Fruit fly (Drosophila melanogaster) whole organism, embryonic: ENCODE results near the gene dob.

Experiments
- Bdp1 ChIP-seq: fragments of 200-800 bp; sonication (Bioruptor generic); optimal IDR thresholded peaks from 3 replicates; lab custom pipeline; 2016; ENCODE audit warnings: missing biosample characterization, missing genetic modification characterization
- CG10274 ChIP-seq: fragments of 200-800 bp; sonication (Bioruptor generic); optimal IDR thresholded peaks from 3 replicates; lab custom pipeline; 2017; ENCODE audit warnings: missing biosample characterization, mild to moderate bottlenecking, missing genetic modification characterization
- CG10565 ChIP-seq: fragments of 200-800 bp; sonication (Bioruptor generic); optimal IDR thresholded peaks from 3 replicates; lab custom pipeline; 2016; ENCODE audit warnings: missing biosample characterization, mild to moderate bottlenecking, missing genetic modification characterization
- CG10654 ChIP-seq: fragments of 200-800 bp; sonication (Bioruptor generic); optimal IDR thresholded peaks from 2 replicates; lab custom pipeline; 2016; ENCODE audit warnings: missing biosample characterization, missing genetic modification characterization
- CG12219 ChIP-seq: fragments of 200-800 bp; sonication (Bioruptor generic); optimal IDR thresholded peaks from 3 replicates; lab custom pipeline; 2018; ENCODE audit warnings: missing biosample characterization, mild to moderate bottlenecking, missing genetic modification characterization
- CG15696 ChIP-seq: fragments of 200-800 bp; sonication (Bioruptor generic); optimal IDR thresholded peaks from 2 replicates; lab custom pipeline; 2019; ENCODE audit warnings: missing biosample characterization, mild to moderate bottlenecking, missing genetic modification characterization, moderate library complexity
- CG17612 ChIP-seq: fragments of 200-800 bp; sonication (Bioruptor generic); IDR thresholded peaks from 2 replicates; pipeline ENCODE4 v1.3.6; 2022; ENCODE audit warnings: missing biosample characterization, missing genetic modification characterization
- CG2199 ChIP-seq: fragments of 200-800 bp; sonication (Bioruptor generic); IDR thresholded peaks from 3 replicates; pipeline ENCODE4 v1.3.6; 2022; ENCODE audit warnings: missing biosample characterization, missing genetic modification characterization
- CG31441 ChIP-seq: fragments of 200-800 bp; sonication (Bioruptor generic); IDR thresholded peaks from 2 replicates; pipeline ENCODE4 v1.3.6; 2022; ENCODE audit warnings: missing biosample characterization, missing genetic modification characterization
- CG32772 ChIP-seq: fragments of 200-800 bp; sonication (Bioruptor generic); IDR thresholded peaks from 2 replicates; pipeline ENCODE4 v1.3.6; 2022; ENCODE audit warnings: missing biosample characterization, missing genetic modification characterization
- CG34376 ChIP-seq: fragments of 200-800 bp; sonication (Bioruptor generic); optimal IDR thresholded peaks from 2 replicates; lab custom pipeline; 2018; ENCODE audit warnings: missing biosample characterization, mild to moderate bottlenecking, missing genetic modification characterization
- CG3995 ChIP-seq: fragments of 200-800 bp; sonication (Bioruptor generic); optimal IDR thresholded peaks from 3 replicates; lab custom pipeline; 2016; ENCODE audit warnings: missing biosample characterization, missing genetic modification characterization
- CG4617 ChIP-seq: fragments of 200-800 bp; sonication (Bioruptor generic); optimal IDR thresholded peaks from 3 replicates; lab custom pipeline; 2016; ENCODE audit warnings: missing biosample characterization, missing genetic modification characterization, borderline replicate concordance
- CG6689 ChIP-seq: fragments of 200-800 bp; sonication (Bioruptor generic); IDR thresholded peaks from 2 replicates; pipeline ENCODE4 v1.3.6; 2022; ENCODE audit warnings: missing biosample characterization, missing genetic modification characterization
- CTCF ChIP-seq: fragments of 200-800 bp; sonication (Bioruptor generic); optimal IDR thresholded peaks from 2 replicates; lab custom pipeline; 2017; ENCODE audit warnings: missing biosample characterization, mild to moderate bottlenecking, missing genetic modification characterization, moderate library complexity
- Chrac-16 ChIP-seq: fragments of 200-800 bp; sonication (Bioruptor generic); optimal IDR thresholded peaks from 3 replicates; lab custom pipeline; 2016; ENCODE audit warnings: missing biosample characterization, missing genetic modification characterization
- CkIIα-i1 ChIP-seq: fragments of 200-800 bp; sonication (Bioruptor generic); IDR thresholded peaks from 2 replicates; pipeline ENCODE4 v1.3.6; 2022; ENCODE audit warnings: missing biosample characterization, missing genetic modification characterization
- CoRest ChIP-seq: fragments of 200-800 bp; sonication (Bioruptor generic); optimal IDR thresholded peaks from 3 replicates; lab custom pipeline; 2018; ENCODE audit warnings: missing biosample characterization, mild to moderate bottlenecking, missing genetic modification characterization, moderate library complexity
- Dbx ChIP-seq: fragments of 200-800 bp; sonication (Bioruptor generic); IDR thresholded peaks from 3 replicates; pipeline ENCODE4 v1.3.6; 2022; ENCODE audit warnings: missing biosample characterization, missing genetic modification characterization
- HLH4C ChIP-seq: fragments of 200-800 bp; sonication (Bioruptor generic); IDR thresholded peaks from 3 replicates; pipeline ENCODE4 v1.3.6; 2022; ENCODE audit warnings: missing biosample characterization, missing genetic modification characterization; ENCODE audit not compliant: partially characterized antibody
- Hand ChIP-seq: fragments of 200-800 bp; sonication (Bioruptor generic); optimal IDR thresholded peaks from 2 replicates; lab custom pipeline; 2017; ENCODE audit warnings: mild to moderate bottlenecking, missing biosample characterization, missing genetic modification reagents, missing genetic modification characterization
- Hey ChIP-seq: fragments of 200-800 bp; sonication (Bioruptor generic); optimal IDR thresholded peaks from 3 replicates; lab custom pipeline; 2018; ENCODE audit warnings: missing biosample characterization, mild to moderate bottlenecking, missing genetic modification characterization
- Lhr ChIP-seq: fragments of 200-800 bp; sonication (Bioruptor generic); optimal IDR thresholded peaks from 3 replicates; lab custom pipeline; 2017; ENCODE audit warnings: mild to moderate bottlenecking, missing biosample characterization, missing genetic modification reagents, missing genetic modification characterization
- Optix ChIP-seq: fragments of 200-800 bp; sonication (Bioruptor generic); IDR thresholded peaks from 3 replicates; pipeline ENCODE4 v1.3.6; 2022; ENCODE audit warnings: missing biosample characterization, missing genetic modification characterization
- PHDP ChIP-seq: fragments of 200-800 bp; sonication (Bioruptor generic); optimal IDR thresholded peaks from 3 replicates; lab custom pipeline; 2018; ENCODE audit warnings: missing biosample characterization, mild to moderate bottlenecking, missing genetic modification characterization, moderate library complexity
- Spps ChIP-seq: fragments of 200-800 bp; sonication (Bioruptor generic); optimal IDR thresholded peaks from 2 replicates; lab custom pipeline; 2018; ENCODE audit warnings: missing biosample characterization, mild to moderate bottlenecking, missing genetic modification characterization
- Sry-δ ChIP-seq: fragments of 200-800 bp; sonication (Bioruptor generic); optimal IDR thresholded peaks from 2 replicates; lab custom pipeline; 2016; ENCODE audit warnings: missing biosample characterization, missing genetic modification characterization
- aop ChIP-seq: fragments of 200-800 bp; sonication (Bioruptor generic); IDR thresholded peaks from 2 replicates; pipeline ENCODE4 v1.3.6; 2022; ENCODE audit warnings: missing biosample characterization, missing genetic modification characterization
- ase ChIP-seq: fragments of 200-800 bp; sonication (Bioruptor generic); IDR thresholded peaks from 3 replicates; pipeline ENCODE4 v1.3.6; 2022; ENCODE audit warnings: missing biosample characterization, missing genetic modification characterization
- cas ChIP-seq: fragments of 200-800 bp; sonication (Bioruptor generic); IDR thresholded peaks from 2 replicates; pipeline ENCODE4 v1.3.6; 2022; ENCODE audit warnings: missing biosample characterization, missing genetic modification characterization
- chinmo ChIP-seq: fragments of 200-800 bp; sonication (Bioruptor generic); IDR thresholded peaks from 4 replicates; pipeline ENCODE4 v1.3.6; 2022; ENCODE audit warnings: missing biosample characterization, missing genetic modification characterization; ENCODE audit not compliant: partially characterized antibody
- dpn ChIP-seq, 2 experiments: fragments of 200-800 bp; sonication (Bioruptor generic); optimal IDR thresholded peaks; 3 replicates each; lab custom pipeline; 2016; ENCODE audit warnings: missing biosample characterization in 2 of 2, missing genetic modification characterization in 2 of 2
- fd102C ChIP-seq: fragments of 200-800 bp; sonication (Bioruptor generic); optimal IDR thresholded peaks from 2 replicates; lab custom pipeline; 2018; ENCODE audit warnings: missing biosample characterization, mild to moderate bottlenecking, missing genetic modification characterization, moderate library complexity
- ham ChIP-seq: fragments of 200-800 bp; sonication (Bioruptor generic); IDR thresholded peaks from 2 replicates; pipeline ENCODE4 v1.3.6; 2022; ENCODE audit warnings: missing biosample characterization, missing genetic modification characterization
- her ChIP-seq: fragments of 200-800 bp; sonication (Bioruptor generic); optimal IDR thresholded peaks from 2 replicates; lab custom pipeline; 2016; ENCODE audit warnings: missing biosample characterization, missing genetic modification characterization
- insv ChIP-seq, 2 experiments: fragments of 200-800 bp; sonication (Bioruptor generic); optimal IDR thresholded peaks; 3 replicates each; lab custom pipeline; 2016 to 2018; ENCODE audit warnings: missing biosample characterization in 2 of 2, missing genetic modification characterization in 2 of 2
- jumu ChIP-seq: fragments of 200-800 bp; sonication (Bioruptor generic); optimal IDR thresholded peaks from 3 replicates; lab custom pipeline; 2016; ENCODE audit warnings: missing biosample characterization, missing genetic modification characterization
- kay ChIP-seq: fragments of 200-800 bp; sonication (Bioruptor generic); optimal IDR thresholded peaks from 2 replicates; lab custom pipeline; 2016; ENCODE audit warnings: missing biosample characterization, missing genetic modification characterization
- ken ChIP-seq: fragments of 200-800 bp; sonication (Bioruptor generic); IDR thresholded peaks from 3 replicates; pipeline ENCODE4 v1.3.6; 2022; ENCODE audit warnings: missing biosample characterization, missing genetic modification characterization
- kni ChIP-seq: fragments of 200-800 bp; sonication (Bioruptor generic); optimal IDR thresholded peaks from 3 replicates; lab custom pipeline; 2017; ENCODE audit warnings: mild to moderate bottlenecking, missing biosample characterization, missing genetic modification reagents, missing genetic modification characterization
- lov ChIP-seq, 2 experiments: fragments of 200-800 bp in 1 of 2; fragments of >200 bp in 1 of 2; sonication (Bioruptor generic) in 1 of 2; IDR thresholded peaks in 1 of 2; optimal IDR thresholded peaks in 1 of 2; 2 replicates in 1 of 2; 3 replicates in 1 of 2; pipeline versions ENCODE4 v1.3.6 to Lab custom; 2017 to 2022; ENCODE audit warnings: missing biosample characterization in 1 of 2, missing genetic modification characterization in 1 of 2
- nerfin-1 ChIP-seq: fragments of 200-800 bp; sonication (Bioruptor generic); optimal IDR thresholded peaks from 3 replicates; lab custom pipeline; 2019; ENCODE audit warnings: missing biosample characterization, mild to moderate bottlenecking, missing genetic modification characterization, moderate library complexity
- nom ChIP-seq: fragments of 200-800 bp; sonication (Bioruptor generic); optimal IDR thresholded peaks from 2 replicates; lab custom pipeline; 2017; ENCODE audit warnings: missing biosample characterization, missing genetic modification characterization, mild to moderate bottlenecking, moderate library complexity, missing genetic modification reagents
- pho ChIP-seq: fragments of 200-800 bp; sonication (Bioruptor generic); optimal IDR thresholded peaks from 2 replicates; lab custom pipeline; 2016; ENCODE audit warnings: missing biosample characterization, missing genetic modification characterization
- pros ChIP-seq: fragments of 200-800 bp; sonication (Bioruptor generic); optimal IDR thresholded peaks from 3 replicates; lab custom pipeline; 2019; ENCODE audit warnings: missing biosample characterization, mild to moderate bottlenecking, missing genetic modification characterization, moderate library complexity
- psq ChIP-seq: fragments of 200-800 bp; sonication (Bioruptor generic); optimal IDR thresholded peaks from 2 replicates; lab custom pipeline; 2017; ENCODE audit warnings: missing biosample characterization, missing genetic modification characterization
- ro ChIP-seq: fragments of 200-800 bp; sonication (Bioruptor generic); IDR thresholded peaks from 2 replicates; pipeline ENCODE4 v1.3.6; 2022; ENCODE audit warnings: missing biosample characterization, missing genetic modification characterization
- slbo ChIP-seq: fragments of 200-800 bp; sonication (Bioruptor generic); IDR thresholded peaks from 2 replicates; pipeline ENCODE4 v1.3.6; 2022; ENCODE audit warnings: missing biosample characterization, missing genetic modification characterization
- sob ChIP-seq: fragments of 200-800 bp; sonication (Bioruptor generic); IDR thresholded peaks from 2 replicates; pipeline ENCODE4 v1.3.6; 2022; ENCODE audit warnings: missing biosample characterization, missing genetic modification characterization
- unpg ChIP-seq: fragments of 200-800 bp; sonication (Bioruptor generic); optimal IDR thresholded peaks from 3 replicates; lab custom pipeline; 2018; ENCODE audit warnings: missing biosample characterization, mild to moderate bottlenecking, missing genetic modification characterization, moderate library complexity
- yki ChIP-seq: fragments of >200 bp; optimal IDR thresholded peaks from 3 replicates; lab custom pipeline; 2018
- z ChIP-seq: fragments of 200-800 bp; sonication (Bioruptor generic); IDR thresholded peaks from 3 replicates; pipeline ENCODE4 v1.3.6; 2022; ENCODE audit warnings: missing biosample characterization, missing genetic modification characterization

Gene dob

dm6 chrX:15019413-15019812 is 47.4 kb upstream of the dob start (continued):
- peak; percentile 60 for TF ChIP-seq kni (GFP tag; lab: Kevin White, UChicago)
- no peak for TF ChIP-seq Optix (GFP tag; lab: Robert Waterston, UW)
- TF ChIP-seq Sry-δ (GFP tag; lab: Kevin White, UChicago), result no peak
- no peak for TF ChIP-seq psq
- TF ChIP-seq Spps (tag; lab: Kevin White, UChicago), result no peak
- TF ChIP-seq jumu (GFP tag; lab: Kevin White, UChicago), result no peak
- no peak for TF ChIP-seq sob (GFP tag; lab: Robert Waterston, UW)
- no peak for TF ChIP-seq dpn (GFP tag; optimal IDR thresholded peaks at IDR 0.05; lab: Kevin White, UChicago)
- no peak for TF ChIP-seq CG10565
- no peak for TF ChIP-seq pho
- TF ChIP-seq HLH4C (GFP tag; lab: Robert Waterston, UW), result no peak
- TF ChIP-seq chinmo (GFP tag; lab: Robert Waterston, UW), result 0 out of 4 replicates have a peak, but pooled peaks have one; percentile 7
- no peak for TF ChIP-seq ham (GFP tag; lab: Robert Waterston, UW)
- no peak for TF ChIP-seq CkIIα-i1 (GFP tag; lab: Robert Waterston, UW)
- no peak for TF ChIP-seq cas
- TF ChIP-seq nom (GFP tag; lab: Kevin White, UChicago), result no peak
- no peak for TF ChIP-seq CG12219 (GFP tag; lab: Kevin White, UChicago)
- no peak for TF ChIP-seq yki (lab: Kevin White, UChicago)
- TF ChIP-seq CG17612 (GFP tag; lab: Robert Waterston, UW), result no peak
- no peak for TF ChIP-seq CG6689 (GFP tag; lab: Robert Waterston, UW)
- 0 out of 3 replicates have a peak, but pooled peaks have one; percentile 43 for TF ChIP-seq z
- TF ChIP-seq ken (GFP tag; lab: Robert Waterston, UW), result no peak
- TF ChIP-seq Hey (tag; lab: Kevin White, UChicago), result no peak
- TF ChIP-seq Dbx (GFP tag; lab: Robert Waterston, UW), result no peak
- peak; percentile 30 to 95 for TF ChIP-seq insv (GFP tag; optimal IDR thresholded peaks at IDR 0.05; lab: Kevin White, UChicago)
- no peak for TF ChIP-seq kay (GFP tag; lab: Kevin White, UChicago)
- TF ChIP-seq CTCF (GFP tag; lab: Kevin White, UChicago), result no peak
- TF ChIP-seq lov (optimal IDR thresholded peaks at IDR 0.05; lab: Kevin White, UChicago), result no peak
- TF ChIP-seq lov (GFP tag; IDR thresholded peaks at IDR 0.05; lab: Robert Waterston, UW), result 0 out of 3 replicates have a peak, but pooled peaks have one; percentile 31
- TF ChIP-seq CG15696, result no peak
- no peak for TF ChIP-seq Lhr (GFP tag; lab: Kevin White, UChicago)
- TF ChIP-seq ro (GFP tag; lab: Robert Waterston, UW), result no peak
- no peak for TF ChIP-seq Bdp1 (GFP tag; lab: Kevin White, UChicago)
- TF ChIP-seq CoRest (tag; lab: Kevin White, UChicago), result no peak
- no peak for TF ChIP-seq CG10274 (GFP tag; lab: Kevin White, UChicago)
- TF ChIP-seq unpg (GFP tag; lab: Kevin White, UChicago), result no peak
- TF ChIP-seq fd102C (GFP tag; lab: Kevin White, UChicago), result no peak
- no peak for TF ChIP-seq CG34376 (GFP tag; lab: Kevin White, UChicago)
- no peak for TF ChIP-seq PHDP (tag; lab: Kevin White, UChicago)
- peak; percentile 8 for TF ChIP-seq pros
- TF ChIP-seq CG2199, result 0 out of 3 replicates have a peak, but pooled peaks have one; percentile 48
- TF ChIP-seq Chrac-16 (GFP tag; lab: Kevin White, UChicago), result no peak
- TF ChIP-seq ase (GFP tag; lab: Robert Waterston, UW), result no peak
- TF ChIP-seq nerfin-1 (tag; lab: Kevin White, UChicago), result no peak
- TF ChIP-seq her (GFP tag; lab: Kevin White, UChicago), result no peak
- TF ChIP-seq CG32772, result no peak
- no peak for TF ChIP-seq CG31441 (GFP tag; lab: Robert Waterston, UW)
- TF ChIP-seq aop (GFP tag; lab: Robert Waterston, UW), result no peak
- no peak for TF ChIP-seq CG10654
- no peak for TF ChIP-seq slbo (GFP tag; lab: Robert Waterston, UW)
- TF ChIP-seq CG4617 (GFP tag; lab: Kevin White, UChicago), result no peak
- no peak for TF ChIP-seq Hand (GFP tag; lab: Kevin White, UChicago)
- no peak for TF ChIP-seq CG3995 (GFP tag; lab: Kevin White, UChicago)
